Worm (Caenorhabditis elegans) whole organism, L1 larva: ENCODE measurements around the gene cpt-5.

ENCODE experiments used
- F16B12.6 ChIP-seq: fragments of 150-350 bp; optimal IDR thresholded peaks from 2 replicates; lab custom pipeline; 2014; ENCODE audit warnings: missing biosample characterization, missing genetic modification characterization
- aha-1 ChIP-seq: fragments of 150-350 bp; optimal IDR thresholded peaks from 2 replicates; lab custom pipeline; 2014; ENCODE audit warnings: missing biosample characterization, missing genetic modification characterization
- aly-2 ChIP-seq: fragments of 150-350 bp; optimal IDR thresholded peaks from 2 replicates; lab custom pipeline; 2014; ENCODE audit warnings: missing biosample characterization, missing genetic modification characterization
- ama-1 ChIP-seq: fragments of 150-350 bp; optimal IDR thresholded peaks from 2 replicates; lab custom pipeline; 2014
- blmp-1 ChIP-seq: fragments of 150-350 bp; optimal IDR thresholded peaks from 2 replicates; lab custom pipeline; 2014; ENCODE audit warnings: missing biosample characterization, missing genetic modification characterization
- ceh-63 ChIP-seq: fragments of 200-800 bp; sonication (Bioruptor generic); optimal IDR thresholded peaks from 2 replicates; lab custom pipeline; 2018; ENCODE audit warnings: mild to moderate bottlenecking, missing genetic modification characterization, missing compliant biosample characterization
- ceh-88 ChIP-seq: fragments of 200-800 bp; sonication (Bioruptor generic); IDR thresholded peaks from 2 replicates; pipeline ENCODE4 v1.3.6; 2022; ENCODE audit warnings: missing genetic modification characterization, missing compliant biosample characterization
- dpl-1 ChIP-seq, 3 experiments: fragments of 150-350 bp in 2 of 3; sonication (generic microtip) in 1 of 3; optimal IDR thresholded peaks; 2 replicates each; lab custom pipeline; 2014 to 2017; ENCODE audit warnings: missing biosample characterization in 3 of 3, missing genetic modification characterization in 3 of 3, missing genetic modification reagents in 3 of 3
- efl-1 ChIP-seq, 4 experiments: fragments of 150-350 bp; optimal IDR thresholded peaks in 3 of 4; peaks in 1 of 4; 1 replicate in 1 of 4; 2 replicates in 3 of 4; lab custom pipeline; 2014; ENCODE audit warnings: missing biosample characterization in 2 of 4, missing genetic modification characterization in 2 of 4, missing genetic modification reagents in 2 of 4
- efl-3 ChIP-seq: fragments of 200-800 bp; sonication (Bioruptor generic); optimal IDR thresholded peaks from 2 replicates; lab custom pipeline; 2018; ENCODE audit warnings: mild to moderate bottlenecking, missing genetic modification characterization, missing compliant biosample characterization
- egl-13 ChIP-seq: sonication (generic microtip); optimal IDR thresholded peaks from 2 replicates; lab custom pipeline; 2016; ENCODE audit warnings: missing genotype, missing genetic modification reagents, missing genetic modification characterization, missing compliant biosample characterization
- elt-2 ChIP-seq: sonication (generic microtip); optimal IDR thresholded peaks from 2 replicates; lab custom pipeline; 2016; ENCODE audit warnings: missing genetic modification characterization, mild to moderate bottlenecking, inconsistent platforms, missing compliant biosample characterization, missing genetic modification reagents
- elt-3 ChIP-seq, 6 experiments: fragments of 150-350 bp in 1 of 6; sonication (generic microtip); optimal IDR thresholded peaks; 2 replicates each; lab custom pipeline; 2017 to 2018; ENCODE audit warnings: missing biosample characterization in 6 of 6, missing genetic modification characterization in 6 of 6, inconsistent platforms in 1 of 6
- fkh-10 ChIP-seq: sonication (generic microtip); optimal IDR thresholded peaks from 2 replicates; lab custom pipeline; 2017; ENCODE audit warnings: missing biosample characterization, missing genetic modification reagents, missing genetic modification characterization
- fkh-8 ChIP-seq: sonication (generic microtip); optimal IDR thresholded peaks from 2 replicates; lab custom pipeline; 2016; ENCODE audit warnings: mild to moderate bottlenecking, missing genetic modification characterization, missing compliant biosample characterization
- fos-1 ChIP-seq: fragments of 150-350 bp; optimal IDR thresholded peaks from 2 replicates; lab custom pipeline; 2014; ENCODE audit warnings: missing biosample characterization, missing genetic modification characterization
- hlh-4 ChIP-seq: sonication (generic microtip); optimal IDR thresholded peaks from 2 replicates; lab custom pipeline; 2016; ENCODE audit warnings: mild to moderate bottlenecking, missing genetic modification characterization, missing compliant biosample characterization
- irx-1 ChIP-seq: sonication (generic microtip); optimal IDR thresholded peaks from 2 replicates; lab custom pipeline; 2016; ENCODE audit warnings: missing genetic modification characterization, missing compliant biosample characterization
- jun-1 ChIP-seq: fragments of 150-350 bp; optimal IDR thresholded peaks from 2 replicates; lab custom pipeline; 2014; ENCODE audit warnings: missing biosample characterization, missing genetic modification reagents, missing genetic modification characterization
- lin-13 ChIP-seq: fragments of 150-350 bp; optimal IDR thresholded peaks from 2 replicates; lab custom pipeline; 2014; ENCODE audit warnings: missing biosample characterization, missing genetic modification reagents, missing genetic modification characterization
- lin-14 ChIP-seq: fragments of 200-800 bp; sonication (Bioruptor generic); optimal IDR thresholded peaks from 2 replicates; lab custom pipeline; 2018; ENCODE audit warnings: mild to moderate bottlenecking, missing genetic modification characterization, moderate library complexity, missing compliant biosample characterization
- lin-35 ChIP-seq, 2 experiments: fragments of 150-350 bp; optimal IDR thresholded peaks; 2 replicates each; lab custom pipeline; 2014; ENCODE audit warnings: missing biosample characterization in 2 of 2, missing genetic modification characterization in 2 of 2, missing genetic modification reagents in 2 of 2
- lir-3 ChIP-seq: sonication (generic microtip); optimal IDR thresholded peaks from 2 replicates; lab custom pipeline; 2016; ENCODE audit warnings: mild to moderate bottlenecking, missing genetic modification characterization, moderate library complexity, missing compliant biosample characterization; ENCODE audit not compliant: poor library complexity
- mab-9 ChIP-seq: fragments of 200-800 bp; sonication (Bioruptor generic); IDR thresholded peaks from 2 replicates; pipeline ENCODE4 v1.3.6; 2022; ENCODE audit warnings: missing genetic modification reagents, missing genetic modification characterization, missing compliant biosample characterization
- mdl-1 ChIP-seq, 2 experiments: fragments of 150-350 bp; optimal IDR thresholded peaks; 2 replicates each; lab custom pipeline; 2014 to 2017; ENCODE audit warnings: missing biosample characterization in 2 of 2, missing genetic modification characterization in 2 of 2, inconsistent platforms in 1 of 2
- mep-1 ChIP-seq: fragments of 150-350 bp; optimal IDR thresholded peaks from 2 replicates; lab custom pipeline; 2014; ENCODE audit warnings: missing biosample characterization, missing genetic modification characterization
- nhr-19 ChIP-seq: fragments of 200-800 bp; sonication (Bioruptor generic); conservative IDR thresholded peaks from 2 replicates; pipeline ENCODE4 v1.3.6; 2022; ENCODE audit warnings: missing genetic modification characterization, missing compliant biosample characterization
- nhr-20 ChIP-seq: sonication (generic microtip); optimal IDR thresholded peaks from 2 replicates; lab custom pipeline; 2016; ENCODE audit warnings: mild to moderate bottlenecking, missing genetic modification characterization, missing compliant biosample characterization
- nhr-237 ChIP-seq: fragments of 150-350 bp; optimal IDR thresholded peaks from 2 replicates; lab custom pipeline; 2014; ENCODE audit warnings: missing biosample characterization, missing genetic modification characterization
- nhr-28 ChIP-seq: fragments of 150-350 bp; optimal IDR thresholded peaks from 2 replicates; lab custom pipeline; 2014; ENCODE audit warnings: missing biosample characterization, missing genetic modification characterization
- nhr-47 ChIP-seq: sonication (generic microtip); optimal IDR thresholded peaks from 2 replicates; lab custom pipeline; 2016; ENCODE audit warnings: mild to moderate bottlenecking, missing genetic modification characterization, moderate library complexity, missing compliant biosample characterization
- nhr-71 ChIP-seq: sonication (generic microtip); optimal IDR thresholded peaks from 2 replicates; lab custom pipeline; 2016; ENCODE audit warnings: mild to moderate bottlenecking, missing genetic modification characterization, moderate library complexity, missing compliant biosample characterization
- nhr-85 ChIP-seq: sonication (generic microtip); peaks from one replicate; lab custom pipeline; 2016; ENCODE audit warnings: missing genetic modification characterization, inconsistent platforms, missing compliant biosample characterization
- pag-3 ChIP-seq: sonication (generic microtip); optimal IDR thresholded peaks from 2 replicates; lab custom pipeline; 2017; ENCODE audit warnings: missing genetic modification characterization, mild to moderate bottlenecking, missing compliant biosample characterization, antibody characterized with exemption, borderline replicate concordance; ENCODE audit not compliant: insufficient read depth
- pax-3 ChIP-seq: fragments of 200-800 bp; sonication (Bioruptor generic); optimal IDR thresholded peaks from 2 replicates; lab custom pipeline; 2018; ENCODE audit warnings: mild to moderate bottlenecking, missing genetic modification characterization, moderate library complexity, missing compliant biosample characterization
- pqm-1 ChIP-seq: sonication (generic microtip); optimal IDR thresholded peaks from 3 replicates; lab custom pipeline; 2017; ENCODE audit warnings: missing biosample characterization, missing genetic modification characterization
- rnt-1 ChIP-seq: sonication (generic microtip); optimal IDR thresholded peaks from 2 replicates; lab custom pipeline; 2016; ENCODE audit warnings: mild to moderate bottlenecking, missing genetic modification characterization, moderate library complexity, missing compliant biosample characterization
- snpc-4 ChIP-seq: fragments of 150-350 bp; optimal IDR thresholded peaks from 2 replicates; lab custom pipeline; 2014; ENCODE audit warnings: missing biosample characterization, missing genetic modification characterization
- snu-23 ChIP-seq: sonication (generic microtip); optimal IDR thresholded peaks from 2 replicates; lab custom pipeline; 2016; ENCODE audit warnings: missing genetic modification characterization, missing compliant biosample characterization
- sox-4 ChIP-seq: sonication (generic microtip); optimal IDR thresholded peaks from 2 replicates; lab custom pipeline; 2016; ENCODE audit warnings: missing genetic modification characterization, missing compliant biosample characterization
- tbx-2 ChIP-seq: sonication (generic microtip); optimal IDR thresholded peaks from 2 replicates; lab custom pipeline; 2016; ENCODE audit warnings: missing genetic modification characterization, missing compliant biosample characterization
- tlp-1 ChIP-seq: fragments of 150-350 bp; optimal IDR thresholded peaks from 2 replicates; lab custom pipeline; 2014; ENCODE audit warnings: missing biosample characterization, missing genetic modification characterization
- unc-130 ChIP-seq: fragments of 150-350 bp; optimal IDR thresholded peaks from 2 replicates; lab custom pipeline; 2017; ENCODE audit warnings: missing biosample characterization, missing genetic modification characterization, inconsistent platforms
- unc-62 ChIP-seq: fragments of 150-350 bp; optimal IDR thresholded peaks from 2 replicates; lab custom pipeline; 2014; ENCODE audit warnings: missing biosample characterization, missing genetic modification reagents, missing genetic modification characterization
- unc-86 ChIP-seq: sonication (generic microtip); optimal IDR thresholded peaks from 2 replicates; lab custom pipeline; 2016; ENCODE audit warnings: missing genetic modification characterization, missing compliant biosample characterization
- xbp-1 ChIP-seq: sonication (generic microtip); optimal IDR thresholded peaks from 2 replicates; lab custom pipeline; 2016; ENCODE audit warnings: missing genetic modification characterization, missing compliant biosample characterization
- zip-4 ChIP-seq: fragments of 200-800 bp; sonication (Bioruptor generic); optimal IDR thresholded peaks from 2 replicates; lab custom pipeline; 2018; ENCODE audit warnings: mild to moderate bottlenecking, missing genetic modification characterization, moderate library complexity, missing compliant biosample characterization

cpt-5 gene

DNA sequence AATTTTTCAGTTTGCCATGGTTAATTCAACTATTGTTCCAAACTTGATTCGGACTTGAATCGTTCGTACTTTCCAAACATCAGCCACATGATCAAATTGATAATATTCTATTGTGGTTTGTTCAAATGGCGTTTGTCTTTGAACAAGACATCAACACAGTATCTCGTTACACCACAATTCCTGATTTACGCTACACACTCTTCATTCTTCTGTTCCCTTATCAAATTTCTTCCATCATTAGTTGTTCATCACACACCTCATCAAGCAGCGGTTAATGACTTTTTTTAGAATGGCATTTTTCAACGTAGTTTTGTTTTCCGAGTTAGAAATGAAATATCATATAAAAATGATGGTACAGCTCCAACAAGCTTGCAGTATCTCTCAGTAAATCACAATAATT lies 5.2 kb downstream of the cpt-5 start:
- TF ChIP-seq blmp-1 (tag; lab: Kevin White, UChicago) (peak; percentile 48), lir-3 (no peak), unc-130 (tag; lab: Kevin White, UChicago) (no peak), dpl-1 (GFP tag; optimal IDR thresholded peaks at IDR 0.05; lab: Kevin White, UChicago) (peak in 1 of 3 experiments; percentile 35), pax-3 (tag; lab: Kevin White, UChicago) (no peak), irx-1 (tag; lab: Kevin White, UChicago) (no peak), snu-23 (GFP tag; lab: Kevin White, UChicago) (peak; percentile 7), mdl-1 (tag; optimal IDR thresholded peaks at IDR 0.05; lab: Kevin White, UChicago) (peak in 1 of 2 experiments; percentile 13), F16B12.6 (no peak), elt-2 (tag; lab: Kevin White, UChicago) (peak; percentile 76), unc-62 (GFP tag; lab: Kevin White, UChicago) (no peak), tbx-2 (tag; lab: Kevin White, UChicago) (no peak), pag-3 (tag; lab: Kevin White, UChicago) (peak; percentile 42), nhr-20 (tag; lab: Kevin White, UChicago) (peak; percentile 48), lin-14 (GFP tag; lab: Kevin White, UChicago) (peak; percentile 46), xbp-1 (tag; lab: Kevin White, UChicago) (no peak), nhr-47 (tag; lab: Kevin White, UChicago) (no peak), elt-3 (tag; optimal IDR thresholded peaks at IDR 0.05; lab: Kevin White, UChicago) (peak in 3 of 6 experiments; percentile 24 to 59 (median 31)), nhr-85 (tag; lab: Kevin White, UChicago) (peak; percentile 28), fos-1 (tag; lab: Kevin White, UChicago) (no peak), nhr-71 (tag; lab: Kevin White, UChicago) (peak; percentile 26), lin-35 (GFP tag; optimal IDR thresholded peaks at IDR 0.05; lab: Kevin White, UChicago) (peak in 1 of 2 experiments; percentile 20)

DNA sequence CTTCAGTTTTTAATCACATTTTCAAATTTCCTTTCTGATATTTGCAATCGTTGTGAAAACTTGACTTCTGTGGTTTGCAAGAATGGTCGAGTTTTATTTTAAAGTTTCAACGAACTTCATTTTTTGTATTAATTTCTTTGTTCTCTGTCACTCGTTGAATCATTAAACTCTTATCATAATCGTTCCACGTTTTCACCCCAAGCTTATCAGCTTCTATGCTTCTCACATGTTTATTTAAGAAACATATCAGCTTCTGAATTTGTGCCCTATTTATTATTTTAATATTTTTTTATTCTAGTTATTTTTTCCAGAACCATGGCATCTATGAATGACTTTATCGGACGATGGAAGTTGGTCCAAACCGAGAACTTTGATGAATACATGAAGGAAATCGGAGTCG lies 6.2 kb downstream of the cpt-5 start, which contains the start of gene lbp-7:
Gene lbp-7, plus strand, starts transcription at position 312 of the 400 bp plus-strand sequence.
- no peak for TF ChIP-seq efl-3 (GFP tag; lab: Kevin White, UChicago)
- TF ChIP-seq irx-1 (tag; lab: Kevin White, UChicago), result no peak
- peak; percentile 5 for TF ChIP-seq nhr-20 (tag; lab: Kevin White, UChicago)
- TF ChIP-seq tlp-1 (tag; lab: Kevin White, UChicago), result peak; percentile 8
- peak; percentile 86 for TF ChIP-seq elt-2 (tag; lab: Kevin White, UChicago)
- no peak for TF ChIP-seq mab-9 (GFP tag; lab: Robert Waterston, UW)

DNA sequence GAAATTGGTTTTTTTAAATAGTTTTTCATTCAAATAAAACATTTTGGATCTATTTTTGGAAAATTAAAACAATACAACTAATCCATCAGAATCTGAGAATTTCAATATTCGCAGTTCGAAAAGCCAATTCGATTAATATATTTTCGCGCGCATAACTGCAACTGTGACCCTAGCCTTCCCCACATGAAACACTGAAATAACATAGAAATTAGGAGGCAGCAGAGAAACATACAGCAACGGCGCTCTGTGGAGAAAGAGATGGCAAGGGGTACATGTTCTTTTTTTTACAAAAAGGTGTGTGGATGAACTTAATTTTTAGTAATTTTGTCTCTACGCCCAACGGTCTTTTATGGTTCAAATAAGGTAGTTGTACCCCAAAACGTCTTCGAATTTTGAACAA lies 7.2 kb downstream of the cpt-5 start:
- TF ChIP-seq tbx-2 (tag; lab: Kevin White, UChicago) (no peak), dpl-1 (GFP tag; optimal IDR thresholded peaks at IDR 0.05; lab: Kevin White, UChicago) (peak; percentile 6 to 62 (median 56)), fkh-8 (tag; lab: Kevin White, UChicago) (no peak), ama-1 (lab: Kevin White, UChicago) (no peak), nhr-237 (tag; lab: Kevin White, UChicago) (no peak), snu-23 (GFP tag; lab: Kevin White, UChicago) (peak; percentile 15), blmp-1 (tag; lab: Kevin White, UChicago) (peak; percentile 4), mep-1 (tag; lab: Kevin White, UChicago) (no peak), jun-1 (tag; lab: Kevin White, UChicago) (no peak), ceh-63 (GFP tag; lab: Kevin White, UChicago) (no peak), pqm-1 (tag; lab: Kevin White, UChicago) (no peak), mab-9 (GFP tag; lab: Robert Waterston, UW) (no peak), ceh-88 (GFP tag; lab: Robert Waterston, UW) (no peak), irx-1 (tag; lab: Kevin White, UChicago) (no peak), egl-13 (no peak), lin-13 (GFP tag; lab: Kevin White, UChicago) (no peak), aha-1 (tag; lab: Kevin White, UChicago) (no peak), efl-1 (optimal IDR thresholded peaks at IDR 0.05; lab: Kevin White, UChicago) (peak; percentile 39 to 54), efl-1 (GFP tag; optimal IDR thresholded peaks at IDR 0.05 in 1 of 2; lab: Kevin White, UChicago) (peak; percentile 57 to 87), unc-86 (no peak), aly-2 (tag; lab: Kevin White, UChicago) (no peak), lin-35 (GFP tag; optimal IDR thresholded peaks at IDR 0.05; lab: Kevin White, UChicago) (peak; percentile 19 to 55), nhr-19 (GFP tag; lab: Robert Waterston, UW) (no peak), hlh-4 (tag; lab: Kevin White, UChicago) (no peak), unc-62 (GFP tag; lab: Kevin White, UChicago) (no peak), fkh-10 (GFP tag; lab: Kevin White, UChicago) (no peak), sox-4 (no peak), zip-4 (GFP tag; lab: Kevin White, UChicago) (no peak), F16B12.6 (no peak), nhr-28 (tag; lab: Kevin White, UChicago) (no peak), snpc-4 (no peak), rnt-1 (tag; lab: Kevin White, UChicago) (peak; percentile 3)
